Worm (Caenorhabditis elegans) whole organism, L3 larva: Measurements from ENCODE around the gene fbxb-88.
A peak's percentile ranks its signal among the peaks of the same experiment; 100 is the strongest.

Experiments
- R02D3.7 ChIP-seq: fragments of 150-350 bp; optimal IDR thresholded peaks from 2 replicates; lab custom pipeline; 2014; ENCODE audit warnings: missing biosample characterization, missing genetic modification characterization
- ZK546.5 ChIP-seq: sonication (generic microtip); optimal IDR thresholded peaks from 2 replicates; lab custom pipeline; 2017; ENCODE audit warnings: missing biosample characterization, missing genetic modification characterization
- aly-2 ChIP-seq: fragments of 150-350 bp; optimal IDR thresholded peaks from 2 replicates; lab custom pipeline; 2014; ENCODE audit warnings: missing biosample characterization, missing genetic modification characterization
- ama-1 ChIP-seq: fragments of 150-350 bp; optimal IDR thresholded peaks from 2 replicates; lab custom pipeline; 2018
- ceh-16 ChIP-seq: sonication (generic microtip); optimal IDR thresholded peaks from 2 replicates; lab custom pipeline; 2017; ENCODE audit warnings: missing biosample characterization, missing genetic modification characterization
- ceh-28 ChIP-seq: fragments of 150-350 bp; optimal IDR thresholded peaks from 2 replicates; lab custom pipeline; 2014; ENCODE audit warnings: missing biosample characterization, missing genetic modification reagents, missing genetic modification characterization
- ceh-82 ChIP-seq: fragments of 150-350 bp; optimal IDR thresholded peaks from 2 replicates; lab custom pipeline; 2014; ENCODE audit warnings: missing biosample characterization, missing genetic modification characterization
- ceh-9 ChIP-seq: sonication (generic microtip); optimal IDR thresholded peaks from 2 replicates; lab custom pipeline; 2018; ENCODE audit warnings: missing biosample characterization, missing genetic modification characterization
- daf-12 ChIP-seq: fragments of 150-350 bp; optimal IDR thresholded peaks from 2 replicates; lab custom pipeline; 2014; ENCODE audit warnings: missing biosample characterization, missing genetic modification reagents, missing genetic modification characterization
- egl-27 ChIP-seq: sonication (generic microtip); optimal IDR thresholded peaks from 4 replicates; lab custom pipeline; 2017; ENCODE audit warnings: missing biosample characterization, missing genetic modification reagents, missing genetic modification characterization
- egl-5 ChIP-seq: fragments of 150-350 bp; optimal IDR thresholded peaks from 2 replicates; lab custom pipeline; 2017; ENCODE audit warnings: missing biosample characterization, missing genetic modification reagents, missing genetic modification characterization, inconsistent platforms
- elt-1 ChIP-seq: fragments of 150-350 bp; optimal IDR thresholded peaks from 2 replicates; lab custom pipeline; 2014; ENCODE audit warnings: missing biosample characterization, missing genetic modification characterization
- elt-2 ChIP-seq: sonication (generic microtip); optimal IDR thresholded peaks from 2 replicates; lab custom pipeline; 2016; ENCODE audit warnings: missing genetic modification reagents, mild to moderate bottlenecking, missing genetic modification characterization, missing compliant biosample characterization
- elt-3 ChIP-seq, 3 experiments: fragments of 150-350 bp in 1 of 3; sonication (generic microtip) in 2 of 3; optimal IDR thresholded peaks; 2 replicates in 2 of 3; 4 replicates in 1 of 3; lab custom pipeline; 2014 to 2017; ENCODE audit warnings: missing biosample characterization in 3 of 3, missing genetic modification characterization in 3 of 3
- eor-1 ChIP-seq, 2 experiments: fragments of 150-350 bp; optimal IDR thresholded peaks; 2 replicates each; lab custom pipeline; 2014 to 2018; ENCODE audit warnings: missing biosample characterization in 2 of 2, missing genetic modification characterization in 2 of 2
- fkh-10 ChIP-seq: sonication (generic microtip); optimal IDR thresholded peaks from 2 replicates; lab custom pipeline; 2017; ENCODE audit warnings: missing biosample characterization, missing genetic modification reagents, missing genetic modification characterization
- fkh-2 ChIP-seq: fragments of 150-350 bp; optimal IDR thresholded peaks from 2 replicates; lab custom pipeline; 2014; ENCODE audit warnings: missing biosample characterization, missing genetic modification reagents, missing genetic modification characterization
- fos-1 ChIP-seq: fragments of 150-350 bp; optimal IDR thresholded peaks from 2 replicates; lab custom pipeline; 2014; ENCODE audit warnings: missing biosample characterization, missing genetic modification characterization
- hmg-11 ChIP-seq: sonication (generic microtip); optimal IDR thresholded peaks from 2 replicates; lab custom pipeline; 2016; ENCODE audit warnings: missing genetic modification characterization, missing compliant biosample characterization
- jun-1 ChIP-seq: fragments of 150-350 bp; optimal IDR thresholded peaks from 2 replicates; lab custom pipeline; 2014; ENCODE audit warnings: missing biosample characterization, missing genetic modification reagents, missing genetic modification characterization
- lin-15B ChIP-seq: fragments of 150-350 bp; optimal IDR thresholded peaks from 2 replicates; lab custom pipeline; 2014; ENCODE audit warnings: missing biosample characterization, missing genetic modification characterization
- lin-39 ChIP-seq: fragments of 150-350 bp; optimal IDR thresholded peaks from 2 replicates; lab custom pipeline; 2018; ENCODE audit warnings: missing biosample characterization, missing genetic modification reagents, missing genetic modification characterization
- lsy-12 ChIP-seq: sonication (generic microtip); optimal IDR thresholded peaks from 2 replicates; lab custom pipeline; 2016; ENCODE audit warnings: mild to moderate bottlenecking, missing genetic modification characterization, missing compliant biosample characterization
- mdl-1 ChIP-seq: fragments of 150-350 bp; optimal IDR thresholded peaks from 2 replicates; lab custom pipeline; 2014; ENCODE audit warnings: missing biosample characterization, missing genetic modification characterization
- mml-1 ChIP-seq: fragments of 150-350 bp; sonication (generic microtip); optimal IDR thresholded peaks from 3 replicates; lab custom pipeline; 2014; ENCODE audit warnings: missing biosample characterization, missing genetic modification characterization
- nfya-1 ChIP-seq: sonication (generic microtip); optimal IDR thresholded peaks from 2 replicates; lab custom pipeline; 2017; ENCODE audit warnings: missing genetic modification characterization, mild to moderate bottlenecking, missing compliant biosample characterization, antibody characterized with exemption, moderate library complexity; ENCODE audit not compliant: insufficient read depth
- nhr-11 ChIP-seq: fragments of 150-350 bp; optimal IDR thresholded peaks from 2 replicates; lab custom pipeline; 2014; ENCODE audit warnings: missing biosample characterization, missing genetic modification characterization
- nhr-12 ChIP-seq: fragments of 150-350 bp; optimal IDR thresholded peaks from 2 replicates; lab custom pipeline; 2014; ENCODE audit warnings: missing biosample characterization, missing genetic modification characterization
- nhr-23 ChIP-seq: fragments of 150-350 bp; optimal IDR thresholded peaks from 2 replicates; lab custom pipeline; 2014; ENCODE audit warnings: missing biosample characterization, missing genetic modification reagents, missing genetic modification characterization
- nhr-237 ChIP-seq: fragments of 150-350 bp; optimal IDR thresholded peaks from 2 replicates; lab custom pipeline; 2014; ENCODE audit warnings: missing biosample characterization, missing genetic modification characterization
- nhr-25 ChIP-seq: sonication (generic microtip); optimal IDR thresholded peaks from 2 replicates; lab custom pipeline; 2017; ENCODE audit warnings: missing biosample characterization, missing genetic modification characterization
- nhr-28 ChIP-seq: fragments of 150-350 bp; optimal IDR thresholded peaks from 2 replicates; lab custom pipeline; 2014; ENCODE audit warnings: missing biosample characterization, missing genetic modification characterization
- nhr-43 ChIP-seq: sonication (generic microtip); optimal IDR thresholded peaks from 2 replicates; lab custom pipeline; 2016; ENCODE audit warnings: mild to moderate bottlenecking, missing genetic modification characterization, missing compliant biosample characterization; ENCODE audit not compliant: poor library complexity, severe bottlenecking
- nhr-67 ChIP-seq: fragments of 150-350 bp; optimal IDR thresholded peaks from 2 replicates; lab custom pipeline; 2014; ENCODE audit warnings: missing biosample characterization, missing genetic modification characterization
- nhr-76 ChIP-seq: fragments of 150-350 bp; sonication (generic microtip); optimal IDR thresholded peaks from 5 replicates; lab custom pipeline; 2014; ENCODE audit warnings: missing biosample characterization, missing genetic modification characterization
- nhr-77 ChIP-seq: fragments of 150-350 bp; optimal IDR thresholded peaks from 2 replicates; lab custom pipeline; 2014; ENCODE audit warnings: missing biosample characterization, missing genetic modification characterization
- pha-4 ChIP-seq: fragments of 150-350 bp; optimal IDR thresholded peaks from 2 replicates; lab custom pipeline; 2014; ENCODE audit warnings: missing biosample characterization, missing genetic modification reagents, missing genetic modification characterization
- pqm-1 ChIP-seq: fragments of 150-350 bp; optimal IDR thresholded peaks from 2 replicates; lab custom pipeline; 2017; ENCODE audit warnings: missing biosample characterization, missing genetic modification characterization, inconsistent platforms
- sea-2 ChIP-seq: fragments of 150-350 bp; sonication (generic microtip); optimal IDR thresholded peaks from 4 replicates; lab custom pipeline; 2014; ENCODE audit warnings: missing biosample characterization, missing genetic modification reagents, missing genetic modification characterization
- skn-1 ChIP-seq: fragments of 150-350 bp; optimal IDR thresholded peaks from 2 replicates; lab custom pipeline; 2014; ENCODE audit warnings: missing biosample characterization, missing genetic modification characterization
- snpc-4 ChIP-seq: fragments of 150-350 bp; optimal IDR thresholded peaks from 2 replicates; lab custom pipeline; 2014; ENCODE audit warnings: missing biosample characterization, missing genetic modification characterization
- tbx-2 ChIP-seq: sonication (generic microtip); optimal IDR thresholded peaks from 2 replicates; lab custom pipeline; 2016; ENCODE audit warnings: mild to moderate bottlenecking, missing genetic modification characterization, missing compliant biosample characterization
- unc-39 ChIP-seq: sonication (generic microtip); optimal IDR thresholded peaks from 4 replicates; lab custom pipeline; 2017; ENCODE audit warnings: missing biosample characterization, missing genetic modification characterization
- unc-62 ChIP-seq: fragments of 150-350 bp; sonication (generic microtip); optimal IDR thresholded peaks from 4 replicates; lab custom pipeline; 2014; ENCODE audit warnings: missing biosample characterization, missing genetic modification reagents, missing genetic modification characterization
- zag-1 ChIP-seq: fragments of 150-350 bp; optimal IDR thresholded peaks from 2 replicates; lab custom pipeline; 2014; ENCODE audit warnings: missing biosample characterization, missing genetic modification characterization
- ztf-11 ChIP-seq: fragments of 150-350 bp; optimal IDR thresholded peaks from 2 replicates; lab custom pipeline; 2014; ENCODE audit warnings: missing biosample characterization, missing genetic modification characterization
- ztf-4 ChIP-seq: fragments of 150-350 bp; optimal IDR thresholded peaks from 2 replicates; lab custom pipeline; 2014; ENCODE audit warnings: missing biosample characterization, missing genetic modification characterization

fbxb-88 gene

ce11 chrII:4793320-4793719, 34.4 kb downstream of the fbxb-88 start:
- TF ChIP-seq ZK546.5 (tag; lab: Kevin White, UChicago) = no peak
- TF ChIP-seq nhr-25 = no peak
- TF ChIP-seq nhr-28 (tag; lab: Kevin White, UChicago) = no peak
- no peak for TF ChIP-seq tbx-2 (tag; lab: Kevin White, UChicago)
- no peak for TF ChIP-seq ceh-28 (tag; lab: Kevin White, UChicago)
- no peak for TF ChIP-seq lsy-12 (tag; lab: Kevin White, UChicago)

ce11 chrII:4791272-4791671, 36.4 kb downstream of the fbxb-88 start, which contains the start of gene F26G1.1:
Gene F26G1.1 (plus strand): TSS chrII:4791618.
- TF ChIP-seq eor-1 (tag; optimal IDR thresholded peaks at IDR 0.05; lab: Kevin White, UChicago) = no peak
- TF ChIP-seq ceh-16 = no peak
- TF ChIP-seq unc-62 = no peak
- no peak for TF ChIP-seq nhr-67 (tag; lab: Kevin White, UChicago)
- TF ChIP-seq ztf-4 = no peak
- TF ChIP-seq lin-15B (tag; lab: Kevin White, UChicago) = peak; percentile 36
- no peak for TF ChIP-seq daf-12
- TF ChIP-seq pha-4 (tag; lab: Kevin White, UChicago) = peak; percentile 51
- TF ChIP-seq sea-2 = no peak
- no peak for TF ChIP-seq skn-1 (tag; lab: Kevin White, UChicago)
- peak; percentile 87 for TF ChIP-seq nhr-43
- TF ChIP-seq nhr-12 (tag; lab: Kevin White, UChicago) = no peak
- TF ChIP-seq egl-5 (tag; lab: Kevin White, UChicago) = no peak
- no peak for TF ChIP-seq nhr-28 (tag; lab: Kevin White, UChicago)
- no peak for TF ChIP-seq mml-1
- no peak for TF ChIP-seq fkh-2 (tag; lab: Kevin White, UChicago)
- TF ChIP-seq ztf-11 (tag; lab: Kevin White, UChicago) = no peak
- TF ChIP-seq nfya-1 (tag; lab: Kevin White, UChicago) = peak; percentile 61
- no peak for TF ChIP-seq nhr-237
- no peak for TF ChIP-seq fkh-10 (GFP tag; lab: Kevin White, UChicago)
- no peak for TF ChIP-seq aly-2 (tag; lab: Kevin White, UChicago)
- no peak for TF ChIP-seq nhr-25
- TF ChIP-seq mdl-1 = no peak
- peak; percentile 17 for TF ChIP-seq hmg-11 (tag; lab: Kevin White, UChicago)
- no peak for TF ChIP-seq lin-39 (tag; lab: Kevin White, UChicago)
- no peak for TF ChIP-seq ceh-82 (tag; lab: Kevin White, UChicago)
- TF ChIP-seq nhr-76 (tag; lab: Kevin White, UChicago) = no peak
- peak; percentile 45 for TF ChIP-seq nhr-23 (tag; lab: Kevin White, UChicago)
- no peak for TF ChIP-seq nhr-11
- TF ChIP-seq tbx-2 (tag; lab: Kevin White, UChicago) = no peak
- TF ChIP-seq elt-2 = peak; percentile 45
- no peak for TF ChIP-seq egl-27 (tag; lab: Kevin White, UChicago)
- no peak for TF ChIP-seq ceh-28 (tag; lab: Kevin White, UChicago)
- no peak for TF ChIP-seq ceh-9
- TF ChIP-seq zag-1 (tag; lab: Kevin White, UChicago) = no peak
- no peak for TF ChIP-seq ZK546.5 (tag; lab: Kevin White, UChicago)
- no peak for TF ChIP-seq elt-1
- no peak for TF ChIP-seq ama-1
- no peak for TF ChIP-seq jun-1 (tag; lab: Kevin White, UChicago)
- TF ChIP-seq lsy-12 (tag; lab: Kevin White, UChicago) = peak; percentile 59
- TF ChIP-seq elt-3 (tag; optimal IDR thresholded peaks at IDR 0.05; lab: Kevin White, UChicago) = no peak
- no peak for TF ChIP-seq unc-39 (tag; lab: Kevin White, UChicago)
- no peak for TF ChIP-seq R02D3.7 (tag; lab: Kevin White, UChicago)
- no peak for TF ChIP-seq snpc-4 (tag; lab: Kevin White, UChicago)
- no peak for TF ChIP-seq nhr-77 (tag; lab: Kevin White, UChicago)
- TF ChIP-seq fos-1 (tag; lab: Kevin White, UChicago) = no peak
- no peak for TF ChIP-seq pqm-1 (tag; lab: Kevin White, UChicago)
